Fruit fly (Drosophila melanogaster) whole organism, pupa: ENCODE data around the gene CG18788.

Source experiments
- CG10348 ChIP-seq: fragments of 200-800 bp; sonication (Bioruptor generic); IDR thresholded peaks from 2 replicates; pipeline ENCODE4 v1.3.6; 2022; ENCODE audit warnings: missing biosample characterization, missing genetic modification characterization
- CG13204 ChIP-seq: fragments of 200-800 bp; sonication (Bioruptor generic); optimal IDR thresholded peaks from 2 replicates; lab custom pipeline; 2018; ENCODE audit warnings: missing biosample characterization, mild to moderate bottlenecking, missing genetic modification characterization, moderate library complexity
- CG17806 ChIP-seq: fragments of 200-800 bp; sonication (Bioruptor generic); optimal IDR thresholded peaks from 2 replicates; lab custom pipeline; 2018; ENCODE audit warnings: missing biosample characterization, mild to moderate bottlenecking, missing genetic modification characterization, moderate library complexity
- CG34367 ChIP-seq: fragments of 200-800 bp; sonication (Bioruptor generic); optimal IDR thresholded peaks from 2 replicates; lab custom pipeline; 2018; ENCODE audit warnings: missing biosample characterization, mild to moderate bottlenecking, missing genetic modification characterization
- CG4496 ChIP-seq: fragments of 200-800 bp; sonication (Bioruptor generic); IDR thresholded peaks from 3 replicates; pipeline ENCODE4 v1.3.6; 2022; ENCODE audit warnings: missing biosample characterization, missing genetic modification characterization
- CG8159 ChIP-seq: fragments of 200-800 bp; sonication (Bioruptor generic); optimal IDR thresholded peaks from 3 replicates; lab custom pipeline; 2018; ENCODE audit warnings: missing biosample characterization, mild to moderate bottlenecking, missing genetic modification characterization, moderate library complexity
- CG8301 ChIP-seq: fragments of 200-800 bp; sonication (Bioruptor generic); optimal IDR thresholded peaks from 2 replicates; lab custom pipeline; 2018; ENCODE audit warnings: missing biosample characterization, mild to moderate bottlenecking, missing genetic modification characterization
- D1 ChIP-seq: fragments of 200-800 bp; sonication (Bioruptor generic); optimal IDR thresholded peaks from 2 replicates; lab custom pipeline; 2018; ENCODE audit warnings: missing biosample characterization, mild to moderate bottlenecking, missing genetic modification characterization, moderate library complexity
- EcR ChIP-seq: fragments of 200-800 bp; sonication (Bioruptor generic); optimal IDR thresholded peaks from 3 replicates; lab custom pipeline; 2019; ENCODE audit warnings: missing biosample characterization, missing genetic modification characterization, mild to moderate bottlenecking, moderate library complexity, missing genetic modification reagents
- Ets98B ChIP-seq: fragments of 200-800 bp; sonication (Bioruptor generic); IDR thresholded peaks from 2 replicates; pipeline ENCODE4 v1.3.6; 2022; ENCODE audit warnings: missing biosample characterization, missing genetic modification characterization
- Snoo ChIP-seq: fragments of 200-800 bp; sonication (Bioruptor generic); optimal IDR thresholded peaks from 3 replicates; lab custom pipeline; 2017; ENCODE audit warnings: missing biosample characterization, mild to moderate bottlenecking, missing genetic modification characterization, inconsistent platforms
- fd96Ca ChIP-seq: fragments of 200-800 bp; sonication (Bioruptor generic); IDR thresholded peaks from 3 replicates; pipeline ENCODE4 v1.3.6; 2022; ENCODE audit warnings: missing biosample characterization, missing genetic modification characterization
- gl ChIP-seq: fragments of 200-800 bp; sonication (Bioruptor generic); optimal IDR thresholded peaks from 2 replicates; lab custom pipeline; 2018; ENCODE audit warnings: missing biosample characterization, mild to moderate bottlenecking, missing genetic modification characterization
- rn ChIP-seq: fragments of 200-800 bp; sonication (Bioruptor generic); IDR thresholded peaks from 2 replicates; pipeline ENCODE4 v1.3.6; 2022; ENCODE audit warnings: missing biosample characterization, missing genetic modification characterization

- TF ChIP-seq CG17806 (tag; lab: Kevin White, UChicago) (no peak), CG10348 (GFP tag; lab: Robert Waterston, UW) (no peak), rn (GFP tag; lab: Robert Waterston, UW) (no peak), D1 (tag; lab: Kevin White, UChicago) (no peak), CG34367 (tag; lab: Kevin White, UChicago) (no peak), CG13204 (GFP tag; lab: Kevin White, UChicago) (no peak), CG8159 (tag; lab: Kevin White, UChicago) (no peak), Snoo (no peak), fd96Ca (GFP tag; lab: Robert Waterston, UW) (no peak), gl (tag; lab: Kevin White, UChicago) (no peak), CG8301 (tag; lab: Kevin White, UChicago) (no peak), CG4496 (GFP tag; lab: Robert Waterston, UW) (no peak), EcR (GFP tag; lab: Kevin White, UChicago) (no peak), Ets98B (GFP tag; lab: Robert Waterston, UW) (no peak)
Observed at dm6 chr2L:12024104-12024503, 9.9 kb upstream of the CG18788 start.
